Worm (Caenorhabditis elegans) whole organism, L3 larva: Measurements from ENCODE around the gene rad-54.B.

Source experiments
- R02D3.7 ChIP-seq: fragments of 150-350 bp; optimal IDR thresholded peaks from 2 replicates; lab custom pipeline; 2014; ENCODE audit warnings: missing biosample characterization, missing genetic modification characterization
- ZK546.5 ChIP-seq: sonication (generic microtip); optimal IDR thresholded peaks from 2 replicates; lab custom pipeline; 2017; ENCODE audit warnings: missing biosample characterization, missing genetic modification characterization
- aly-2 ChIP-seq: fragments of 150-350 bp; optimal IDR thresholded peaks from 2 replicates; lab custom pipeline; 2014; ENCODE audit warnings: missing biosample characterization, missing genetic modification characterization
- ama-1 ChIP-seq: fragments of 150-350 bp; optimal IDR thresholded peaks from 2 replicates; lab custom pipeline; 2018
- ceh-16 ChIP-seq: sonication (generic microtip); optimal IDR thresholded peaks from 2 replicates; lab custom pipeline; 2017; ENCODE audit warnings: missing biosample characterization, missing genetic modification characterization
- ceh-28 ChIP-seq: fragments of 150-350 bp; optimal IDR thresholded peaks from 2 replicates; lab custom pipeline; 2014; ENCODE audit warnings: missing biosample characterization, missing genetic modification reagents, missing genetic modification characterization
- ceh-82 ChIP-seq: fragments of 150-350 bp; optimal IDR thresholded peaks from 2 replicates; lab custom pipeline; 2014; ENCODE audit warnings: missing biosample characterization, missing genetic modification characterization
- daf-12 ChIP-seq: fragments of 150-350 bp; optimal IDR thresholded peaks from 2 replicates; lab custom pipeline; 2014; ENCODE audit warnings: missing biosample characterization, missing genetic modification reagents, missing genetic modification characterization
- egl-27 ChIP-seq: sonication (generic microtip); optimal IDR thresholded peaks from 4 replicates; lab custom pipeline; 2017; ENCODE audit warnings: missing biosample characterization, missing genetic modification reagents, missing genetic modification characterization
- egl-5 ChIP-seq: fragments of 150-350 bp; optimal IDR thresholded peaks from 2 replicates; lab custom pipeline; 2017; ENCODE audit warnings: missing biosample characterization, missing genetic modification reagents, missing genetic modification characterization, inconsistent platforms
- elt-1 ChIP-seq: fragments of 150-350 bp; optimal IDR thresholded peaks from 2 replicates; lab custom pipeline; 2014; ENCODE audit warnings: missing biosample characterization, missing genetic modification characterization
- elt-2 ChIP-seq: sonication (generic microtip); optimal IDR thresholded peaks from 2 replicates; lab custom pipeline; 2016; ENCODE audit warnings: missing genetic modification reagents, mild to moderate bottlenecking, missing genetic modification characterization, missing compliant biosample characterization
- eor-1 ChIP-seq, 2 experiments: fragments of 150-350 bp; optimal IDR thresholded peaks; 2 replicates each; lab custom pipeline; 2014 to 2018; ENCODE audit warnings: missing biosample characterization in 2 of 2, missing genetic modification characterization in 2 of 2
- fkh-2 ChIP-seq: fragments of 150-350 bp; optimal IDR thresholded peaks from 2 replicates; lab custom pipeline; 2014; ENCODE audit warnings: missing biosample characterization, missing genetic modification reagents, missing genetic modification characterization
- lin-15B ChIP-seq: fragments of 150-350 bp; optimal IDR thresholded peaks from 2 replicates; lab custom pipeline; 2014; ENCODE audit warnings: missing biosample characterization, missing genetic modification characterization
- lin-39 ChIP-seq: fragments of 150-350 bp; optimal IDR thresholded peaks from 2 replicates; lab custom pipeline; 2018; ENCODE audit warnings: missing biosample characterization, missing genetic modification reagents, missing genetic modification characterization
- mdl-1 ChIP-seq: fragments of 150-350 bp; optimal IDR thresholded peaks from 2 replicates; lab custom pipeline; 2014; ENCODE audit warnings: missing biosample characterization, missing genetic modification characterization
- mml-1 ChIP-seq: fragments of 150-350 bp; sonication (generic microtip); optimal IDR thresholded peaks from 3 replicates; lab custom pipeline; 2014; ENCODE audit warnings: missing biosample characterization, missing genetic modification characterization
- nfya-1 ChIP-seq: sonication (generic microtip); optimal IDR thresholded peaks from 2 replicates; lab custom pipeline; 2017; ENCODE audit warnings: missing genetic modification characterization, mild to moderate bottlenecking, missing compliant biosample characterization, antibody characterized with exemption, moderate library complexity; ENCODE audit not compliant: insufficient read depth
- nhr-11 ChIP-seq: fragments of 150-350 bp; optimal IDR thresholded peaks from 2 replicates; lab custom pipeline; 2014; ENCODE audit warnings: missing biosample characterization, missing genetic modification characterization
- nhr-12 ChIP-seq: fragments of 150-350 bp; optimal IDR thresholded peaks from 2 replicates; lab custom pipeline; 2014; ENCODE audit warnings: missing biosample characterization, missing genetic modification characterization
- nhr-23 ChIP-seq: fragments of 150-350 bp; optimal IDR thresholded peaks from 2 replicates; lab custom pipeline; 2014; ENCODE audit warnings: missing biosample characterization, missing genetic modification reagents, missing genetic modification characterization
- nhr-237 ChIP-seq: fragments of 150-350 bp; optimal IDR thresholded peaks from 2 replicates; lab custom pipeline; 2014; ENCODE audit warnings: missing biosample characterization, missing genetic modification characterization
- nhr-25 ChIP-seq: sonication (generic microtip); optimal IDR thresholded peaks from 2 replicates; lab custom pipeline; 2017; ENCODE audit warnings: missing biosample characterization, missing genetic modification characterization
- nhr-43 ChIP-seq: sonication (generic microtip); optimal IDR thresholded peaks from 2 replicates; lab custom pipeline; 2016; ENCODE audit warnings: mild to moderate bottlenecking, missing genetic modification characterization, missing compliant biosample characterization; ENCODE audit not compliant: poor library complexity, severe bottlenecking
- nhr-67 ChIP-seq: fragments of 150-350 bp; optimal IDR thresholded peaks from 2 replicates; lab custom pipeline; 2014; ENCODE audit warnings: missing biosample characterization, missing genetic modification characterization
- nhr-76 ChIP-seq: fragments of 150-350 bp; sonication (generic microtip); optimal IDR thresholded peaks from 5 replicates; lab custom pipeline; 2014; ENCODE audit warnings: missing biosample characterization, missing genetic modification characterization
- nhr-77 ChIP-seq: fragments of 150-350 bp; optimal IDR thresholded peaks from 2 replicates; lab custom pipeline; 2014; ENCODE audit warnings: missing biosample characterization, missing genetic modification characterization
- pha-4 ChIP-seq: fragments of 150-350 bp; optimal IDR thresholded peaks from 2 replicates; lab custom pipeline; 2014; ENCODE audit warnings: missing biosample characterization, missing genetic modification reagents, missing genetic modification characterization
- pqm-1 ChIP-seq: fragments of 150-350 bp; optimal IDR thresholded peaks from 2 replicates; lab custom pipeline; 2017; ENCODE audit warnings: missing biosample characterization, missing genetic modification characterization, inconsistent platforms
- sea-2 ChIP-seq: fragments of 150-350 bp; sonication (generic microtip); optimal IDR thresholded peaks from 4 replicates; lab custom pipeline; 2014; ENCODE audit warnings: missing biosample characterization, missing genetic modification reagents, missing genetic modification characterization
- skn-1 ChIP-seq: fragments of 150-350 bp; optimal IDR thresholded peaks from 2 replicates; lab custom pipeline; 2014; ENCODE audit warnings: missing biosample characterization, missing genetic modification characterization
- tbx-2 ChIP-seq: sonication (generic microtip); optimal IDR thresholded peaks from 2 replicates; lab custom pipeline; 2016; ENCODE audit warnings: mild to moderate bottlenecking, missing genetic modification characterization, missing compliant biosample characterization
- unc-39 ChIP-seq: sonication (generic microtip); optimal IDR thresholded peaks from 4 replicates; lab custom pipeline; 2017; ENCODE audit warnings: missing biosample characterization, missing genetic modification characterization
- unc-62 ChIP-seq: fragments of 150-350 bp; sonication (generic microtip); optimal IDR thresholded peaks from 4 replicates; lab custom pipeline; 2014; ENCODE audit warnings: missing biosample characterization, missing genetic modification reagents, missing genetic modification characterization
- zag-1 ChIP-seq: fragments of 150-350 bp; optimal IDR thresholded peaks from 2 replicates; lab custom pipeline; 2014; ENCODE audit warnings: missing biosample characterization, missing genetic modification characterization

The rad-54.B gene

DNA sequence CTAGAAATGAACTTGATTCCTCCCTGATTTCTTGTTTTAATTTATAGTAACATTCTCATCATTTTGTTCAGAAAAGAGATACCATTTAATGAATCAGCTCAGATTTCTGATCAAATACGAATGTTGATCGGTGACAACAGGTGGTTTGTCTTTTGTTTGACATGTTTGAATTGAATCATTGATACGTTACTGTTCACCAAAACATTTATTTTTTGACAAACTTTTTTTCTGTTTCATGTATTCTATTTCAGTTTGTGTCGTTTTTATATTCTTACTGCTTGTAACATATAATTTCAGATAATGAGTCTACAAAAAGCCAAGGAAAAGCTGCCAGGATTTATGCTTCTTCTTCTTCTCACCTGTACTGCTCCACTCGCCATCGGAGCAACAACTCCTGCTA is 25.8 kb upstream of the rad-54.B start, which contains the start of gene nep-24:
Gene nep-24, plus strand, starts transcription at position 301 of the 400 bp plus-strand sequence.
- TF ChIP-seq mdl-1 (tag; lab: Kevin White, UChicago) (no peak), elt-2 (tag; lab: Kevin White, UChicago) (no peak), ZK546.5 (tag; lab: Kevin White, UChicago) (no peak), mml-1 (no peak), nhr-12 (no peak), zag-1 (tag; lab: Kevin White, UChicago) (no peak), nhr-76 (tag; lab: Kevin White, UChicago) (no peak), pha-4 (tag; lab: Kevin White, UChicago) (no peak), nhr-237 (tag; lab: Kevin White, UChicago) (no peak), lin-39 (tag; lab: Kevin White, UChicago) (no peak), fkh-2 (tag; lab: Kevin White, UChicago) (no peak), nhr-43 (no peak), lin-15B (tag; lab: Kevin White, UChicago) (no peak), pqm-1 (no peak), daf-12 (tag; lab: Kevin White, UChicago) (no peak), skn-1 (tag; lab: Kevin White, UChicago) (no peak), nhr-67 (tag; lab: Kevin White, UChicago) (no peak), ceh-28 (tag; lab: Kevin White, UChicago) (no peak)

ce11 chrIV:16925363-16925863 is 24.5 kb upstream of the rad-54.B start:
- TF ChIP-seq ceh-82 (tag; lab: Kevin White, UChicago): no peak
- TF ChIP-seq lin-39 (tag; lab: Kevin White, UChicago): no peak
- TF ChIP-seq ceh-16 (tag; lab: Kevin White, UChicago): no peak
- no peak for TF ChIP-seq tbx-2 (tag; lab: Kevin White, UChicago)
- TF ChIP-seq zag-1 (tag; lab: Kevin White, UChicago): no peak
- TF ChIP-seq pha-4 (tag; lab: Kevin White, UChicago): no peak
- TF ChIP-seq nhr-11: no peak
- no peak for TF ChIP-seq egl-5
- no peak for TF ChIP-seq nhr-67 (tag; lab: Kevin White, UChicago)
- TF ChIP-seq aly-2: no peak
- TF ChIP-seq elt-2 (tag; lab: Kevin White, UChicago): no peak
- no peak for TF ChIP-seq mml-1
- no peak for TF ChIP-seq eor-1 (tag; optimal IDR thresholded peaks at IDR 0.05; lab: Kevin White, UChicago)
- no peak for TF ChIP-seq nfya-1 (tag; lab: Kevin White, UChicago)

- TF ChIP-seq lin-39 (tag; lab: Kevin White, UChicago): no peak
- TF ChIP-seq ceh-28 (tag; lab: Kevin White, UChicago): no peak
- TF ChIP-seq sea-2 (GFP tag; lab: Kevin White, UChicago): no peak
- TF ChIP-seq nhr-67 (tag; lab: Kevin White, UChicago): no peak
- no peak for TF ChIP-seq nhr-11
- TF ChIP-seq elt-1 (tag; lab: Kevin White, UChicago): no peak
- no peak for TF ChIP-seq unc-62
- TF ChIP-seq mml-1: no peak
- TF ChIP-seq, all 47 proteins: peak for 0
Measured at ce11 chrIV:16926558-16926957, 23.3 kb upstream of the rad-54.B start.

DNA sequence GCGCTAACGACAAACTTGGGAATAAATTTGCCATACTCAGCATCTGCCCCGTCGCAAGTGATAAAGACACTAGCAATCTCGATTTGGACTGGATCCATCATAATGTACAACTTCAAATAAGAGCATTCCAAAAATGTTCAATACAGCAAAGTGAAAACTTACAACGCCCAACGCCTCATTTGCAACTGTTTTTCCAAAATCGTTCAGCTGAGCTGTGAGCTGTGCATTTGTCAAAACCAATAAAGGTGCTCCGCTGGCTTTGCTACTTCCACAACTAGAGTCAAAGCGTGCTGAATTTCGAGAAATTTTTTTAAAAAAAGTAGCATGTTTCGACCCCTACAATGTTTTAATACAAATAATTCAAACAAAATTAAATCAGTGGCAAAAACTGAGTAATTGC is 18.8 kb upstream of the rad-54.B start, which contains the start of gene Y116A8C.49:
Gene Y116A8C.49, minus strand, starts transcription at position 101 of the 400 bp plus-strand sequence.
- TF ChIP-seq egl-5: no peak
- no peak for TF ChIP-seq ama-1 (lab: Kevin White, UChicago)
- TF ChIP-seq sea-2 (GFP tag; lab: Kevin White, UChicago): no peak
- TF ChIP-seq nhr-77 (tag; lab: Kevin White, UChicago): no peak
- no peak for TF ChIP-seq ceh-82 (tag; lab: Kevin White, UChicago)
- TF ChIP-seq unc-39 (tag; lab: Kevin White, UChicago): no peak
- TF ChIP-seq egl-27 (tag; lab: Kevin White, UChicago): no peak

DNA sequence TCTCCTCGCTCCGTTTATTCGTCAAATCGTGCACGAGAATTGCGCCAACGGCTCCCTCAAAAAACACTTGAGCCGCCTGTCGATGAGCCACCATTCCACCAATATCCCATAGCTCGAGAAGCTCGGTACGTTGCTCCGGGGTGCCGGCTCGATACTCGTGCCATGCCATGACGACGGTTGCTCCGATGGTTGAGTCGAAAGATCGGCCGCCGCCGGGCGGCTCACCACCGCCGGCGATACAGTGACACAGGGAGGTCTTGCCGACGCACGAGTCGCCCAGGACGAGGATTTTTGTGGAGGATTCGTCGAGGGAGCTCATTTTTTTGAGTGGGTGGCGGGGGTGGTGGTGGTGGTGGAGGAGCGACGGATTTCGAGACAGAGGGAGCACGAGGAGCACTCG is 13.8 kb upstream of the rad-54.B start:
- TF ChIP-seq unc-62 (no peak), elt-1 (tag; lab: Kevin White, UChicago) (no peak), nhr-76 (tag; lab: Kevin White, UChicago) (no peak), R02D3.7 (tag; lab: Kevin White, UChicago) (no peak), nhr-23 (tag; lab: Kevin White, UChicago) (no peak), nhr-67 (tag; lab: Kevin White, UChicago) (no peak), mml-1 (no peak), egl-27 (tag; lab: Kevin White, UChicago) (no peak), ZK546.5 (tag; lab: Kevin White, UChicago) (no peak), pqm-1 (no peak), fkh-2 (tag; lab: Kevin White, UChicago) (no peak), nhr-25 (tag; lab: Kevin White, UChicago) (no peak), nfya-1 (tag; lab: Kevin White, UChicago) (no peak), sea-2 (GFP tag; lab: Kevin White, UChicago) (no peak)
